Fruit fly (Drosophila melanogaster) whole organism, embryonic: ENCODE results near the gene CG9674.

Experiments
- Antp ChIP-seq: fragments of 200-800 bp; sonication (Bioruptor generic); optimal IDR thresholded peaks from 3 replicates; lab custom pipeline; 2016; ENCODE audit warnings: missing biosample characterization, missing genetic modification characterization
- B-H1 ChIP-seq: fragments of 200-800 bp; sonication (Bioruptor generic); IDR thresholded peaks from 3 replicates; pipeline ENCODE4 v1.3.6; 2022; ENCODE audit warnings: missing biosample characterization, missing genetic modification characterization
- CG10209 ChIP-seq: fragments of 200-800 bp; sonication (Bioruptor generic); optimal IDR thresholded peaks from 3 replicates; lab custom pipeline; 2017; ENCODE audit warnings: missing biosample characterization, mild to moderate bottlenecking, missing genetic modification characterization, missing genetic modification reagents
- CG10565 ChIP-seq: fragments of 200-800 bp; sonication (Bioruptor generic); optimal IDR thresholded peaks from 3 replicates; lab custom pipeline; 2016; ENCODE audit warnings: missing biosample characterization, mild to moderate bottlenecking, missing genetic modification characterization
- CG12071 ChIP-seq: fragments of 200-800 bp; sonication (Bioruptor generic); optimal IDR thresholded peaks from 3 replicates; lab custom pipeline; 2018; ENCODE audit warnings: missing biosample characterization, mild to moderate bottlenecking, missing genetic modification characterization
- CG12155 ChIP-seq: fragments of 200-800 bp; sonication (Bioruptor generic); optimal IDR thresholded peaks from 3 replicates; lab custom pipeline; 2016; ENCODE audit warnings: missing biosample characterization, missing genetic modification characterization
- CG1233 ChIP-seq: fragments of 200-800 bp; sonication (Bioruptor generic); optimal IDR thresholded peaks from 4 replicates; lab custom pipeline; 2018; ENCODE audit warnings: missing biosample characterization, mild to moderate bottlenecking, missing genetic modification characterization
- CG14050 ChIP-seq: fragments of 200-800 bp; sonication (Bioruptor generic); IDR thresholded peaks from 3 replicates; pipeline ENCODE4 v1.3.6; 2022; ENCODE audit warnings: missing biosample characterization, missing genetic modification characterization
- CG14710 ChIP-seq: fragments of 200-800 bp; sonication (Bioruptor generic); optimal IDR thresholded peaks from 3 replicates; lab custom pipeline; 2019; ENCODE audit warnings: missing biosample characterization, mild to moderate bottlenecking, missing genetic modification characterization, moderate library complexity
- CG18011 ChIP-seq: fragments of 200-800 bp; sonication (Bioruptor generic); optimal IDR thresholded peaks from 2 replicates; lab custom pipeline; 2017; ENCODE audit warnings: missing biosample characterization, missing genetic modification characterization, mild to moderate bottlenecking, moderate library complexity, missing genotype
- CG32767 ChIP-seq: fragments of 200-800 bp; sonication (Bioruptor generic); IDR thresholded peaks from 2 replicates; pipeline ENCODE4 v1.3.6; 2022; ENCODE audit warnings: missing biosample characterization, missing genetic modification characterization
- CG34224 ChIP-seq: fragments of 200-800 bp; sonication (Bioruptor generic); IDR thresholded peaks from 3 replicates; pipeline ENCODE4 v1.3.6; 2022; ENCODE audit warnings: missing biosample characterization, missing genetic modification characterization; ENCODE audit not compliant: partially characterized antibody
- CG4854 ChIP-seq: fragments of 200-800 bp; sonication (Bioruptor generic); optimal IDR thresholded peaks from 2 replicates; lab custom pipeline; 2016; ENCODE audit warnings: missing biosample characterization, missing genetic modification characterization, inconsistent platforms
- CG7556 ChIP-seq: fragments of 200-800 bp; sonication (Bioruptor generic); optimal IDR thresholded peaks from 2 replicates; lab custom pipeline; 2017; ENCODE audit warnings: missing biosample characterization, mild to moderate bottlenecking, missing genetic modification characterization
- CG7839 ChIP-seq: fragments of 200-800 bp; sonication (Bioruptor generic); optimal IDR thresholded peaks from 3 replicates; lab custom pipeline; 2018; ENCODE audit warnings: missing biosample characterization, mild to moderate bottlenecking, missing genetic modification characterization, moderate library complexity
- Ets65A ChIP-seq: fragments of 200-800 bp; sonication (Bioruptor generic); peaks from one replicate; lab custom pipeline; 2016; ENCODE audit warnings: missing biosample characterization, missing genetic modification characterization
- Fer1 ChIP-seq: fragments of 200-800 bp; sonication (Bioruptor generic); optimal IDR thresholded peaks from 2 replicates; lab custom pipeline; 2017; ENCODE audit warnings: missing biosample characterization, mild to moderate bottlenecking, missing genetic modification characterization
- H2.0 ChIP-seq: fragments of 200-800 bp; sonication (Bioruptor generic); IDR thresholded peaks from 2 replicates; pipeline ENCODE4 v1.3.6; 2022; ENCODE audit warnings: missing biosample characterization, missing genetic modification characterization
- HLH4C ChIP-seq: fragments of 200-800 bp; sonication (Bioruptor generic); IDR thresholded peaks from 3 replicates; pipeline ENCODE4 v1.3.6; 2022; ENCODE audit warnings: missing biosample characterization, missing genetic modification characterization; ENCODE audit not compliant: partially characterized antibody
- Lim3 ChIP-seq: fragments of 200-800 bp; sonication (Bioruptor generic); IDR thresholded peaks from 2 replicates; pipeline ENCODE4 v1.3.6; 2022; ENCODE audit warnings: missing biosample characterization, missing genetic modification characterization
- Meics ChIP-seq: fragments of 200-800 bp; sonication (Bioruptor generic); optimal IDR thresholded peaks from 2 replicates; lab custom pipeline; 2017; ENCODE audit warnings: missing biosample characterization, mild to moderate bottlenecking, missing genetic modification characterization
- NC2β ChIP-seq: fragments of 200-800 bp; sonication (Bioruptor generic); optimal IDR thresholded peaks from 2 replicates; lab custom pipeline; 2016; ENCODE audit warnings: missing biosample characterization, missing genetic modification characterization
- Nf-YC ChIP-seq: fragments of 200-800 bp; optimal IDR thresholded peaks from 3 replicates; lab custom pipeline; 2019; ENCODE audit warnings: missing biosample characterization, mild to moderate bottlenecking, missing genetic modification characterization, moderate library complexity
- Pdp1 ChIP-seq, 2 experiments: fragments of 200-800 bp; sonication (Bioruptor generic); optimal IDR thresholded peaks; 3 replicates each; lab custom pipeline; 2016; ENCODE audit warnings: missing biosample characterization in 2 of 2, missing genetic modification characterization in 2 of 2, mild to moderate bottlenecking in 1 of 2, moderate library complexity in 1 of 2
- Ptx1 ChIP-seq: fragments of 200-800 bp; sonication (Bioruptor generic); IDR thresholded peaks from 2 replicates; pipeline ENCODE4 v1.3.6; 2022; ENCODE audit warnings: missing biosample characterization, missing genetic modification characterization
- Ravus ChIP-seq: fragments of 200-800 bp; sonication (Bioruptor generic); IDR thresholded peaks from 2 replicates; pipeline ENCODE4 v1.3.6; 2022; ENCODE audit warnings: missing biosample characterization, missing genetic modification characterization
- Rfx ChIP-seq: fragments of 200-800 bp; sonication (Bioruptor generic); IDR thresholded peaks from 2 replicates; pipeline ENCODE4 v1.3.6; 2022; ENCODE audit warnings: missing biosample characterization, missing genetic modification characterization
- bowl ChIP-seq: fragments of 200-800 bp; sonication (Bioruptor generic); IDR thresholded peaks from 2 replicates; pipeline ENCODE4 v1.3.6; 2022; ENCODE audit warnings: missing biosample characterization, missing genetic modification characterization
- chinmo ChIP-seq: fragments of 200-800 bp; sonication (Bioruptor generic); IDR thresholded peaks from 4 replicates; pipeline ENCODE4 v1.3.6; 2022; ENCODE audit warnings: missing biosample characterization, missing genetic modification characterization; ENCODE audit not compliant: partially characterized antibody
- crc ChIP-seq: fragments of 200-800 bp; sonication (Bioruptor generic); optimal IDR thresholded peaks from 2 replicates; lab custom pipeline; 2016; ENCODE audit warnings: missing biosample characterization, missing genetic modification characterization
- croc ChIP-seq: fragments of 200-800 bp; sonication (Bioruptor generic); conservative IDR thresholded peaks from 3 replicates; pipeline ENCODE4 v1.3.6; 2022; ENCODE audit warnings: missing biosample characterization, missing genetic modification characterization
- dpn ChIP-seq, 2 experiments: fragments of 200-800 bp; sonication (Bioruptor generic); optimal IDR thresholded peaks; 3 replicates each; lab custom pipeline; 2016; ENCODE audit warnings: missing biosample characterization in 2 of 2, missing genetic modification characterization in 2 of 2
- emc ChIP-seq: fragments of 200-800 bp; sonication (Bioruptor generic); optimal IDR thresholded peaks from 2 replicates; lab custom pipeline; 2016; ENCODE audit warnings: missing biosample characterization, missing genetic modification characterization
- ems ChIP-seq: fragments of 200-800 bp; sonication (Bioruptor generic); optimal IDR thresholded peaks from 3 replicates; lab custom pipeline; 2016; ENCODE audit warnings: missing biosample characterization, missing genetic modification characterization
- en ChIP-seq: fragments of 200-800 bp; sonication (Bioruptor generic); optimal IDR thresholded peaks from 2 replicates; lab custom pipeline; 2016; ENCODE audit warnings: missing biosample characterization, missing genetic modification characterization
- ewg ChIP-seq: fragments of 200-800 bp; sonication (Bioruptor generic); optimal IDR thresholded peaks from 3 replicates; lab custom pipeline; 2017; ENCODE audit warnings: mild to moderate bottlenecking, missing biosample characterization, missing genetic modification reagents, missing genetic modification characterization
- fd3F ChIP-seq: fragments of 200-800 bp; sonication (Bioruptor generic); optimal IDR thresholded peaks from 2 replicates; lab custom pipeline; 2018; ENCODE audit warnings: missing biosample characterization, mild to moderate bottlenecking, missing genetic modification characterization, moderate library complexity
- ftz-f1 ChIP-seq: fragments of 200-800 bp; sonication (Bioruptor generic); optimal IDR thresholded peaks from 2 replicates; lab custom pipeline; 2016; ENCODE audit warnings: missing biosample characterization, missing genetic modification characterization
- gce ChIP-seq: fragments of 200-800 bp; sonication (Bioruptor generic); IDR thresholded peaks from 3 replicates; pipeline ENCODE4 v1.3.6; 2022; ENCODE audit warnings: missing biosample characterization, missing genetic modification characterization
- gem ChIP-seq: fragments of 200-800 bp; sonication (Bioruptor generic); optimal IDR thresholded peaks from 2 replicates; lab custom pipeline; 2019; ENCODE audit warnings: missing biosample characterization, mild to moderate bottlenecking, missing genetic modification characterization, moderate library complexity
- jing ChIP-seq: fragments of 200-800 bp; sonication (Bioruptor generic); optimal IDR thresholded peaks from 2 replicates; lab custom pipeline; 2018; ENCODE audit warnings: missing biosample characterization, mild to moderate bottlenecking, missing genetic modification characterization
- lmd ChIP-seq: fragments of 200-800 bp; sonication (Bioruptor generic); IDR thresholded peaks from 2 replicates; pipeline ENCODE4 v1.3.6; 2022; ENCODE audit warnings: missing biosample characterization, missing genetic modification characterization
- pros ChIP-seq: fragments of 200-800 bp; sonication (Bioruptor generic); optimal IDR thresholded peaks from 3 replicates; lab custom pipeline; 2019; ENCODE audit warnings: missing biosample characterization, mild to moderate bottlenecking, missing genetic modification characterization, moderate library complexity
- run ChIP-seq: fragments of 200-800 bp; sonication (Bioruptor generic); optimal IDR thresholded peaks from 3 replicates; lab custom pipeline; 2018; ENCODE audit warnings: missing biosample characterization, mild to moderate bottlenecking, missing genetic modification characterization
- sd ChIP-seq: fragments of 200-800 bp; sonication (Bioruptor generic); optimal IDR thresholded peaks from 3 replicates; lab custom pipeline; 2018; ENCODE audit warnings: missing biosample characterization, mild to moderate bottlenecking, missing genetic modification characterization, moderate library complexity
- sna ChIP-seq: fragments of 200-800 bp; sonication (Bioruptor generic); IDR thresholded peaks from 2 replicates; pipeline ENCODE4 v1.3.6; 2022; ENCODE audit warnings: missing biosample characterization, missing genetic modification characterization; ENCODE audit not compliant: partially characterized antibody
- tna ChIP-seq: fragments of 200-800 bp; sonication (Bioruptor generic); IDR thresholded peaks from 2 replicates; pipeline ENCODE4 v1.3.6; 2022; ENCODE audit warnings: missing biosample characterization, missing genetic modification characterization; ENCODE audit not compliant: partially characterized antibody
- ttk ChIP-seq: fragments of 200-800 bp; sonication (Bioruptor generic); IDR thresholded peaks from 2 replicates; pipeline ENCODE4 v2.1.2; 2022; ENCODE audit warnings: missing biosample characterization, missing genetic modification characterization
- wor ChIP-seq: fragments of 200-800 bp; sonication (Bioruptor generic); IDR thresholded peaks from 2 replicates; pipeline ENCODE4 v1.3.6; 2022; ENCODE audit warnings: missing biosample characterization, missing genetic modification characterization
- zf30C ChIP-seq: fragments of 200-800 bp; sonication (Bioruptor generic); optimal IDR thresholded peaks from 3 replicates; lab custom pipeline; 2018; ENCODE audit warnings: missing biosample characterization, mild to moderate bottlenecking, missing genetic modification characterization

CG9674 gene

DNA sequence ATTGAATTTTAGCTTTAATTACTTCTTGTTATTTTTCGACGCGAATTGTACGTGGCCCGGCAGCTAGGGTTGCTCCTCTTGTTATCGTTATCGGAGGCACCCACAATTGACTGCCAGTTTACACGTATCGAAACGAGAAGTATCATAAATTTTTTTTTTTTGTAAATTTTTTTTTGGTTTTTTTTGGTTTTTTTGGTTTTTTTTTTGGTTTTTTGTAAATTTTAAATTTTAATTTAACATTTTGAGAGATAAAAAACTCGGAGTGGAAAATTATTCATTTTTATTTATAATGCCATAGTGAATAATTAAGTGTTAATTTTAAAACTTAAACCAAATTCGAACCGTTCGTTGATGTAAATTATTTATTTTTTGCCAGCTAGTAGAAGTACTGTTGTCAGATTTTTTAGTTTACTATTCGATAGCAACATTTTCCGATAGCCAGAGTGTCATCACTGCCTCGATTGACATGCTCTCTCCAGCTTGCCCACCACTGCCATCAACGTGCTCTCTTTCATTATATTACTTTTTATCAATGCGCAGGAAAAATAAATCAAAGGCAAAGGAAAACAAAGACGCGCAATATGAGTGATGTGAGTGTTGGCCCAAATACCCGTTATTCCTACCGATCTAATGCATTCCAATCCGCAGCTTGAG is 37.5 kb upstream of the CG9674 start, which contains the start of the genes kud and Zcchc7 (continued):
- TF ChIP-seq CG7556 (GFP tag; lab: Kevin White, UChicago): peak; percentile 71
- peak; percentile 73 for TF ChIP-seq CG12155 (GFP tag; lab: Kevin White, UChicago)
- TF ChIP-seq tna (GFP tag; lab: Robert Waterston, UW): no peak
- TF ChIP-seq Ets65A (GFP tag; lab: Kevin White, UChicago): peak; percentile 7
- TF ChIP-seq sd (tag; lab: Kevin White, UChicago): no peak
- peak; percentile 43 for TF ChIP-seq Antp
- TF ChIP-seq CG14710: peak; percentile 78
- no peak for TF ChIP-seq bowl (GFP tag; lab: Robert Waterston, UW)
- no peak for TF ChIP-seq wor (GFP tag; lab: Robert Waterston, UW)
- TF ChIP-seq gem: no peak
- peak; percentile 42 for TF ChIP-seq ems (GFP tag; lab: Kevin White, UChicago)
- TF ChIP-seq Pdp1 (GFP tag; optimal IDR thresholded peaks at IDR 0.05; lab: Kevin White, UChicago): peak in 1 of 2 experiments; percentile 52
- peak; percentile 12 for TF ChIP-seq NC2β (GFP tag; lab: Kevin White, UChicago)
- peak; percentile 70 for TF ChIP-seq Fer1 (GFP tag; lab: Kevin White, UChicago)
- peak; percentile 54 for TF ChIP-seq CG10209
- TF ChIP-seq Ravus (GFP tag; lab: Robert Waterston, UW): no peak
- TF ChIP-seq Lim3 (GFP tag; lab: Robert Waterston, UW): no peak
- no peak for TF ChIP-seq H2.0 (GFP tag; lab: Robert Waterston, UW)
- TF ChIP-seq run (tag; lab: Kevin White, UChicago): no peak
- TF ChIP-seq lmd (GFP tag; lab: Robert Waterston, UW): peak; percentile 19; the same call in 1 of the 2 replicates
- TF ChIP-seq CG1233 (GFP tag; lab: Kevin White, UChicago): peak; percentile 43
- TF ChIP-seq croc (GFP tag; lab: Robert Waterston, UW): no peak
- peak; percentile 71 for TF ChIP-seq Rfx
- peak; percentile 56 for TF ChIP-seq fd3F (GFP tag; lab: Kevin White, UChicago)
- TF ChIP-seq CG14050 (GFP tag; lab: Robert Waterston, UW): no peak
- peak; percentile 63; the same call in 2 of the 3 replicates for TF ChIP-seq HLH4C (GFP tag; lab: Robert Waterston, UW)
- peak; percentile 18; the same call in 1 of the 2 replicates for TF ChIP-seq sna (GFP tag; lab: Robert Waterston, UW)
- TF ChIP-seq Ptx1: peak; percentile 34
- peak; percentile 17 for TF ChIP-seq zf30C (GFP tag; lab: Kevin White, UChicago)
- TF ChIP-seq CG12071 (GFP tag; lab: Kevin White, UChicago): no peak
- TF ChIP-seq ewg (GFP tag; lab: Kevin White, UChicago): peak; percentile 64
- peak; percentile 44 to 56 for TF ChIP-seq dpn (GFP tag; optimal IDR thresholded peaks at IDR 0.05; lab: Kevin White, UChicago)
- TF ChIP-seq CG34224 (GFP tag; lab: Robert Waterston, UW): peak; percentile 32; the same call in 2 of the 3 replicates
- TF ChIP-seq pros: no peak
- TF ChIP-seq jing (GFP tag; lab: Kevin White, UChicago): no peak
- TF ChIP-seq CG7839: no peak
- TF ChIP-seq emc (GFP tag; lab: Kevin White, UChicago): no peak
- no peak for TF ChIP-seq gce (GFP tag; lab: Robert Waterston, UW)
- TF ChIP-seq en: no peak
- TF ChIP-seq Meics (GFP tag; lab: Kevin White, UChicago): peak; percentile 71
- TF ChIP-seq CG10565 (GFP tag; lab: Kevin White, UChicago): no peak
- TF ChIP-seq CG4854 (GFP tag; lab: Kevin White, UChicago): peak; percentile 29
- TF ChIP-seq Nf-YC (tag; lab: Kevin White, UChicago): peak; percentile 79
- no peak for TF ChIP-seq CG32767
- no peak for TF ChIP-seq B-H1 (GFP tag; lab: Robert Waterston, UW)
- no peak for TF ChIP-seq ttk (GFP tag; lab: Robert Waterston, UW)
- TF ChIP-seq CG18011 (GFP tag; lab: Kevin White, UChicago): peak; percentile 50
- no peak for TF ChIP-seq chinmo (GFP tag; lab: Robert Waterston, UW)
- TF ChIP-seq ftz-f1: no peak
- no peak for TF ChIP-seq crc (GFP tag; lab: Kevin White, UChicago)
